Worm (Caenorhabditis elegans) whole organism, L2 larva: ENCODE data around the gene Y105C5B.1413.

Experiments used
- F13H6.1 ChIP-seq: sonication (generic microtip); optimal IDR thresholded peaks from 2 replicates; lab custom pipeline; 2016; ENCODE audit warnings: missing genetic modification characterization, missing compliant biosample characterization
- Y55F3AM.14 ChIP-seq: fragments of 200-800 bp; sonication (Bioruptor generic); optimal IDR thresholded peaks from 2 replicates; lab custom pipeline; 2018; ENCODE audit warnings: mild to moderate bottlenecking, missing genetic modification characterization, missing compliant biosample characterization
- ZK546.5 ChIP-seq: sonication (generic microtip); optimal IDR thresholded peaks from 2 replicates; lab custom pipeline; 2017; ENCODE audit warnings: missing biosample characterization, missing genetic modification characterization
- alr-1 ChIP-seq: fragments of 150-350 bp; optimal IDR thresholded peaks from 2 replicates; lab custom pipeline; 2014; ENCODE audit warnings: missing biosample characterization, missing genetic modification characterization
- aly-2 ChIP-seq: fragments of 150-350 bp; optimal IDR thresholded peaks from 2 replicates; lab custom pipeline; 2014; ENCODE audit warnings: missing biosample characterization, missing genetic modification characterization
- ama-1 ChIP-seq: fragments of 150-350 bp; optimal IDR thresholded peaks from 2 replicates; lab custom pipeline; 2018; ENCODE audit warnings: inconsistent platforms
- blmp-1 ChIP-seq: sonication (generic microtip); optimal IDR thresholded peaks from 2 replicates; lab custom pipeline; 2017; ENCODE audit warnings: missing genetic modification characterization, mild to moderate bottlenecking, missing compliant biosample characterization, antibody characterized with exemption, moderate library complexity; ENCODE audit not compliant: insufficient read depth
- ceh-82 ChIP-seq: fragments of 150-350 bp; optimal IDR thresholded peaks from 2 replicates; lab custom pipeline; 2014; ENCODE audit warnings: missing biosample characterization, missing genetic modification characterization
- dmd-4 ChIP-seq: sonication (generic microtip); optimal IDR thresholded peaks from 2 replicates; lab custom pipeline; 2017; ENCODE audit warnings: missing biosample characterization, missing genetic modification characterization
- egl-27 ChIP-seq: sonication (generic microtip); optimal IDR thresholded peaks from 3 replicates; lab custom pipeline; 2017; ENCODE audit warnings: missing biosample characterization, missing genetic modification reagents, missing genetic modification characterization
- elt-3 ChIP-seq: sonication (generic microtip); optimal IDR thresholded peaks from 2 replicates; lab custom pipeline; 2017; ENCODE audit warnings: missing biosample characterization, missing genetic modification characterization
- fos-1 ChIP-seq: fragments of 150-350 bp; optimal IDR thresholded peaks from 2 replicates; lab custom pipeline; 2014; ENCODE audit warnings: missing biosample characterization, missing genetic modification characterization
- gmeb-1 ChIP-seq: fragments of 150-350 bp; optimal IDR thresholded peaks from 2 replicates; lab custom pipeline; 2014; ENCODE audit warnings: missing biosample characterization, missing genetic modification characterization
- lin-11 ChIP-seq: fragments of 150-350 bp; sonication (generic microtip); optimal IDR thresholded peaks from 2 replicates; lab custom pipeline; 2014; ENCODE audit warnings: missing biosample characterization, missing genetic modification characterization, inconsistent platforms, mixed read lengths
- lin-13 ChIP-seq: fragments of 150-350 bp; optimal IDR thresholded peaks from 2 replicates; lab custom pipeline; 2014; ENCODE audit warnings: missing biosample characterization, missing genetic modification reagents, missing genetic modification characterization
- lsy-2 ChIP-seq, 2 experiments: fragments of 150-350 bp in 1 of 2; sonication (generic microtip) in 1 of 2; optimal IDR thresholded peaks; 2 replicates each; lab custom pipeline; 2014 to 2017; ENCODE audit warnings: missing biosample characterization in 2 of 2, missing genetic modification characterization in 2 of 2
- mab-5 ChIP-seq: fragments of 150-350 bp; optimal IDR thresholded peaks from 2 replicates; lab custom pipeline; 2014; ENCODE audit warnings: missing biosample characterization, missing genetic modification characterization
- nhr-11 ChIP-seq: fragments of 150-350 bp; optimal IDR thresholded peaks from 2 replicates; lab custom pipeline; 2014; ENCODE audit warnings: missing biosample characterization, missing genetic modification characterization
- nhr-12 ChIP-seq: fragments of 150-350 bp; optimal IDR thresholded peaks from 2 replicates; lab custom pipeline; 2014; ENCODE audit warnings: missing biosample characterization, missing genetic modification characterization
- nhr-129 ChIP-seq: fragments of 150-350 bp; optimal IDR thresholded peaks from 2 replicates; lab custom pipeline; 2014; ENCODE audit warnings: missing biosample characterization, missing genetic modification characterization
- nhr-21 ChIP-seq: fragments of 150-350 bp; optimal IDR thresholded peaks from 2 replicates; lab custom pipeline; 2014; ENCODE audit warnings: missing biosample characterization, missing genetic modification characterization
- nhr-23 ChIP-seq: fragments of 150-350 bp; optimal IDR thresholded peaks from 2 replicates; lab custom pipeline; 2014; ENCODE audit warnings: missing biosample characterization, missing genetic modification reagents, missing genetic modification characterization
- nhr-237 ChIP-seq: fragments of 150-350 bp; optimal IDR thresholded peaks from 2 replicates; lab custom pipeline; 2014; ENCODE audit warnings: missing biosample characterization, missing genetic modification characterization
- nhr-6 ChIP-seq: fragments of 150-350 bp; optimal IDR thresholded peaks from 2 replicates; lab custom pipeline; 2014; ENCODE audit warnings: missing biosample characterization, missing genetic modification characterization
- nhr-77 ChIP-seq: fragments of 150-350 bp; optimal IDR thresholded peaks from 2 replicates; lab custom pipeline; 2014; ENCODE audit warnings: missing biosample characterization, missing genetic modification characterization
- peb-1 ChIP-seq: fragments of 150-350 bp; optimal IDR thresholded peaks from 2 replicates; lab custom pipeline; 2014; ENCODE audit warnings: missing biosample characterization, missing genetic modification characterization
- skn-1 ChIP-seq: sonication (generic microtip); optimal IDR thresholded peaks from 2 replicates; lab custom pipeline; 2017; ENCODE audit warnings: missing biosample characterization, missing genetic modification characterization
- sma-3 ChIP-seq: sonication (generic microtip); optimal IDR thresholded peaks from 2 replicates; lab custom pipeline; 2016; ENCODE audit warnings: missing genetic modification reagents, missing genetic modification characterization, missing compliant biosample characterization
- zag-1 ChIP-seq: fragments of 150-350 bp; optimal IDR thresholded peaks from 2 replicates; lab custom pipeline; 2014; ENCODE audit warnings: missing biosample characterization, missing genetic modification characterization
- ztf-1 ChIP-seq: fragments of 200-800 bp; sonication (Bioruptor generic); conservative IDR thresholded peaks from 2 replicates; pipeline ENCODE4 v1.3.6; 2022; ENCODE audit warnings: missing genetic modification characterization, missing compliant biosample characterization
- ztf-11 ChIP-seq: sonication (generic microtip); optimal IDR thresholded peaks from 2 replicates; lab custom pipeline; 2017; ENCODE audit warnings: missing biosample characterization, missing genetic modification characterization
- ztf-4 ChIP-seq: fragments of 150-350 bp; optimal IDR thresholded peaks from 2 replicates; lab custom pipeline; 2014; ENCODE audit warnings: missing biosample characterization, missing genetic modification characterization

Gene Y105C5B.1413

ce11 chrIV:16202074-16202473 is 17.7 kb upstream of the Y105C5B.1413 start, which contains the start of gene H25K10.1:
Gene H25K10.1 (plus strand): TSS chrIV:16202374.
- TF ChIP-seq alr-1 (tag; lab: Kevin White, UChicago): no peak
- no peak for TF ChIP-seq ztf-4 (tag; lab: Kevin White, UChicago)
- TF ChIP-seq nhr-6: no peak
- TF ChIP-seq lin-11: no peak
- no peak for TF ChIP-seq ztf-1
- TF ChIP-seq nhr-129: no peak
- no peak for TF ChIP-seq peb-1 (tag; lab: Kevin White, UChicago)
- TF ChIP-seq elt-3: no peak
- TF ChIP-seq ceh-82 (tag; lab: Kevin White, UChicago): no peak
- no peak for TF ChIP-seq egl-27 (tag; lab: Kevin White, UChicago)
- TF ChIP-seq nhr-11 (tag; lab: Kevin White, UChicago): no peak
- TF ChIP-seq nhr-23 (tag; lab: Kevin White, UChicago): no peak
- TF ChIP-seq ztf-11: no peak

- no peak for TF ChIP-seq ztf-4 (tag; lab: Kevin White, UChicago)
- no peak for TF ChIP-seq sma-3 (GFP tag; lab: Kevin White, UChicago)
- TF ChIP-seq zag-1 (tag; lab: Kevin White, UChicago): no peak
- no peak for TF ChIP-seq nhr-77 (tag; lab: Kevin White, UChicago)
- no peak for TF ChIP-seq Y55F3AM.14 (GFP tag; lab: Kevin White, UChicago)
- TF ChIP-seq, all 48 proteins: peak for 0
Observed at ce11 chrIV:16199831-16200230, 15.4 kb upstream of the Y105C5B.1413 start.

- TF ChIP-seq nhr-129 (no peak), nhr-12 (no peak), zag-1 (tag; lab: Kevin White, UChicago) (no peak), fos-1 (tag; lab: Kevin White, UChicago) (no peak), ztf-11 (no peak), dmd-4 (tag; lab: Kevin White, UChicago) (no peak), alr-1 (tag; lab: Kevin White, UChicago) (no peak), nhr-11 (tag; lab: Kevin White, UChicago) (no peak), nhr-237 (no peak), ztf-4 (tag; lab: Kevin White, UChicago) (no peak), egl-27 (tag; lab: Kevin White, UChicago) (no peak), F13H6.1 (tag; lab: Kevin White, UChicago) (no peak), gmeb-1 (tag; lab: Kevin White, UChicago) (no peak), nhr-6 (no peak), lin-13 (no peak), mab-5 (tag; lab: Kevin White, UChicago) (no peak), ZK546.5 (tag; lab: Kevin White, UChicago) (no peak), nhr-21 (tag; lab: Kevin White, UChicago) (no peak), aly-2 (tag; lab: Kevin White, UChicago) (no peak)
Observed at ce11 chrIV:16196717-16197116, 12.3 kb upstream of the Y105C5B.1413 start, which contains the start of gene Y7A9A.1. Gene Y7A9A.1 (plus strand): TSS chrIV:16197017.

ce11 chrIV:16192754-16193153 is 8.3 kb upstream of the Y105C5B.1413 start:
- TF ChIP-seq blmp-1 (tag; lab: Kevin White, UChicago) (peak; percentile 52), nhr-12 (no peak), elt-3 (no peak), Y55F3AM.14 (GFP tag; lab: Kevin White, UChicago) (no peak)
- TF ChIP-seq, all 48 proteins: peak for 1

- TF ChIP-seq skn-1 (tag; lab: Kevin White, UChicago) (no peak), nhr-23 (tag; lab: Kevin White, UChicago) (no peak), nhr-237 (no peak), sma-3 (GFP tag; lab: Kevin White, UChicago) (no peak)
Observed at ce11 chrIV:16191597-16191996, 7.2 kb upstream of the Y105C5B.1413 start.

ce11 chrIV:16186008-16186407 is 1.6 kb upstream of the Y105C5B.1413 start:
- TF ChIP-seq lsy-2 (tag; optimal IDR thresholded peaks at IDR 0.05; lab: Kevin White, UChicago) (no peak), nhr-12 (no peak), nhr-237 (no peak), ama-1 (lab: Kevin White, UChicago) (no peak), fos-1 (tag; lab: Kevin White, UChicago) (no peak), nhr-23 (tag; lab: Kevin White, UChicago) (no peak), F13H6.1 (tag; lab: Kevin White, UChicago) (no peak), ceh-82 (tag; lab: Kevin White, UChicago) (no peak), sma-3 (GFP tag; lab: Kevin White, UChicago) (no peak)
